Worm (Caenorhabditis elegans): ENCODE measurements around the gene srh-18.

Gene srh-18

DNA sequence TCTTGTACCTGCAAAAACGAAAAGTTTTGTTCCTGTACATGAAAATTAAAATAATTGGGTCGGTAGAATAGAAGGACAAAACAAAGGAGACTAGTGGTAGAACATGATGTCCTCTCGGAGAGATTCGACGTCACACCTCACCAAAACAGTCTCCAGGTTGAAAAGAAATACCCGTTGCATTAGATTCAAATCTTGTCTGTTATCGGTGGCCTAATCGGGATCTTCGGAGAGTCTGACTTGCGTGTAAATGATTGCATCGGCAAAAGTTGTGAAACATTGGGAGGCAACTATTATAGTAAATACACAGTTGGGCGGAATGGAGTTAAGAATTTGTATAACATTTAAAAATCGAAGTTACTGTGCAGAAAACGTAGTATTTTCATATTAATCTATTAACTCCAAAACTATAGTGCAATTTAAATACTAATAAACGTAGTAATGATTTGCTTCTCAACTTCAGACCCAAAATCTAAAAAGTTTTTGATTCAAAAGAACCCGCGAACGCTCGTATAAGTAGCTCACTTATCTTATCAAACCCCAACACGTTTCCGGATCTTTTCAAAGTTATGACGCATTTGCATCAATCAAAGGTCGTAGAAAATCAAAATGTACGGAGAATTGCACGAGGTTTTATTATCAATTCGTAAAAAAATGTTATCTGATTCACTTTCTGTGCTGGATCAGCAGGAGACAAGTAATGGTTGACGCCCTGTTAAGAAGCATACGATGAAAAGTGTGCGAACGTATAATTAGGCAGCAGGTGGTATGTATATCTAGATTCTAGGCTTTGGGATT, 15.3 kb downstream of the srh-18 start, which contains the start of gene nhr-168:
Gene nhr-168, minus strand, starts transcription at position 486 of the 795 bp plus-strand sequence.
- TF ChIP-seq fkh-10 (GFP tag; optimal IDR thresholded peaks at IDR 0.05) = no peak
- TF ChIP-seq blmp-1 (tag; optimal IDR thresholded peaks at IDR 0.05) = peak; percentile 38
- no peak for TF ChIP-seq xbp-1 (tag; optimal IDR thresholded peaks at IDR 0.05)
- TF ChIP-seq hlh-17 (GFP tag; optimal IDR thresholded peaks at IDR 0.05; ENCODE audit: borderline replicate concordance) = no peak
- TF ChIP-seq rnt-1 (tag; optimal IDR thresholded peaks at IDR 0.05) = peak; percentile 12
- peak; percentile 41 for TF ChIP-seq grh-1 (GFP tag; IDR thresholded peaks at IDR 0.05)
- TF ChIP-seq elt-2 (tag; optimal IDR thresholded peaks at IDR 0.05) = peak; percentile 72
- no peak for TF ChIP-seq nhr-237 (tag; optimal IDR thresholded peaks at IDR 0.05)
- TF ChIP-seq C04F5.9 (tag; optimal IDR thresholded peaks at IDR 0.05) = no peak
- TF ChIP-seq nhr-77 (tag; optimal IDR thresholded peaks at IDR 0.05) = no peak
- TF ChIP-seq nhr-20 (tag; optimal IDR thresholded peaks at IDR 0.05) = peak; percentile 5
- TF ChIP-seq nhr-85 (tag) = peak; percentile 88
- TF ChIP-seq unc-30 (tag; optimal IDR thresholded peaks at IDR 0.05) = no peak
- TF ChIP-seq nhr-28 (tag; optimal IDR thresholded peaks at IDR 0.05) = no peak
- peak; percentile 68 for TF ChIP-seq lin-14 (GFP tag; optimal IDR thresholded peaks at IDR 0.05)
- peak; percentile 39 for TF ChIP-seq pax-3 (tag; optimal IDR thresholded peaks at IDR 0.05)

- TF ChIP-seq lin-35 (GFP tag; optimal IDR thresholded peaks at IDR 0.05) (peak in 1 of 2 experiments; percentile 4), tlp-1 (tag; optimal IDR thresholded peaks at IDR 0.05) (no peak), egl-27 (tag; optimal IDR thresholded peaks at IDR 0.05) (no peak), sptf-1 (tag; optimal IDR thresholded peaks at IDR 0.05) (no peak), unc-98 (GFP tag; IDR thresholded peaks at IDR 0.05) (no peak), lin-14 (GFP tag; optimal IDR thresholded peaks at IDR 0.05) (peak; percentile 3), nhr-20 (tag; optimal IDR thresholded peaks at IDR 0.05) (peak; percentile 11), nhr-85 (tag) (peak; percentile 18), nhr-71 (tag; optimal IDR thresholded peaks at IDR 0.05) (peak; percentile 19), C34B4.2 (tag; optimal IDR thresholded peaks at IDR 0.05) (no peak), fkh-8 (tag; optimal IDR thresholded peaks at IDR 0.05) (peak; percentile 27), rnt-1 (tag; optimal IDR thresholded peaks at IDR 0.05) (peak; percentile 7), mdl-1 (tag; optimal IDR thresholded peaks at IDR 0.05) (peak in 1 of 2 experiments; percentile 11)
Observed at ce11 chrV:13334447-13334846, 16.2 kb downstream of the srh-18 start.

DNA sequence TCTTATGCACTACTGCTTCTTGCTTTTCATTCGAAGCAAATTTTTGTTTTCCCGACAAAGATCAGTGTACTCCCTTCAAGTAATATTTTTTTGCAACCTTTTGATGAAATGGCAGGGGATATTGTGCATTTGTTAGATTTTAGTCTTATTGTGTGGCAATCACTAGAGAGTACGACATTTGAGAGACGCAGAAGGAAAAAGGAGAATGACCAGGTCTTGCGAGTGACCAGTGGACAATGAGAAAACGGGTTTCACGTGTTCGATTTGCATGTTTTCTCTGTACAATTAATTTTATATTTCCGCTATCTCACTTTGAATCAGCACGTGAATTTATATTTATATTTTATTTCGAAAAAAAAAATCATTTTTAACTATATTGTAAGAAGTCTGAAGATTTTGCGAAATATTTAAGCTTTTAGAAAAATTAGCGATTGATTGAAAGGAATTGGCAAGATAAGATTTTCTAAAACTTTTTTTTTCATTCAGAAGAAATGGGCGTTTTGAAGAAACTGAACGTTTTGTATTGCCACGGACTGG, 17.7 kb downstream of the srh-18 start, which contains the start of gene C50B6.9:
Gene C50B6.9, plus strand, starts transcription at position 487 of the 537 bp plus-strand sequence.
- TF ChIP-seq unc-62 (GFP tag; optimal IDR thresholded peaks at IDR 0.05) = no peak
- peak; percentile 26 for TF ChIP-seq mep-1 (tag; optimal IDR thresholded peaks at IDR 0.05)
- peak; percentile 21 for TF ChIP-seq blmp-1 (tag; optimal IDR thresholded peaks at IDR 0.05)

- TF ChIP-seq lsy-2 (tag; optimal IDR thresholded peaks at IDR 0.05) (no peak), efl-1 (optimal IDR thresholded peaks at IDR 0.05) (no peak), efl-1 (GFP tag; optimal IDR thresholded peaks at IDR 0.05 in 1 of 2) (no peak)
Observed at ce11 chrV:13338037-13338436, 19.8 kb downstream of the srh-18 start.

ce11 chrV:13339633-13340290, 21.5 kb downstream of the srh-18 start, which contains the start of the genes str-4 and lgc-48:
TSS of gene str-4 (minus strand) at chrV:13339733.
TSS of gene lgc-48 (plus strand) at chrV:13340240.
- no peak for TF ChIP-seq Y116A8C.19 (tag; optimal IDR thresholded peaks at IDR 0.05; ENCODE audit: borderline replicate concordance)
